Fruit fly (Drosophila melanogaster) whole organism, wandering third instar larva: ENCODE measurements around the gene CG33287.

Experiments used
- Abd-B ChIP-seq: fragments of >200 bp; optimal IDR thresholded peaks from 2 replicates; lab custom pipeline; 2017; ENCODE audit warnings: missing biosample characterization, missing genetic modification characterization
- CG32264 ChIP-seq: fragments of 200-800 bp; sonication (Bioruptor generic); optimal IDR thresholded peaks from 2 replicates; lab custom pipeline; 2016; ENCODE audit warnings: missing biosample characterization, missing genetic modification characterization
- CG9705 ChIP-seq: fragments of 200-800 bp; sonication (Bioruptor generic); optimal IDR thresholded peaks from 2 replicates; lab custom pipeline; 2018; ENCODE audit warnings: missing biosample characterization, mild to moderate bottlenecking, missing genetic modification characterization
- CrebA ChIP-seq: fragments of 200-800 bp; sonication (Bioruptor generic); optimal IDR thresholded peaks from 2 replicates; lab custom pipeline; 2016; ENCODE audit warnings: missing biosample characterization, mild to moderate bottlenecking, missing genetic modification characterization, borderline replicate concordance
- Dfd ChIP-seq: fragments of >200 bp; optimal IDR thresholded peaks from 2 replicates; lab custom pipeline; 2017; ENCODE audit warnings: missing biosample characterization, missing genetic modification characterization
- Dif ChIP-seq: fragments of 200-275, 200-300 bp; sonication (Bioruptor generic); optimal IDR thresholded peaks from 2 replicates; lab custom pipeline; 2018; ENCODE audit warnings: missing biosample characterization, missing genetic modification characterization; ENCODE audit not compliant: partially characterized antibody
- GATAd ChIP-seq: sonication (Bioruptor generic); optimal IDR thresholded peaks from 2 replicates; lab custom pipeline; 2016; ENCODE audit warnings: missing biosample characterization, missing genetic modification characterization
- HLH106 ChIP-seq: fragments of 200-800 bp; optimal IDR thresholded peaks from 3 replicates; lab custom pipeline; 2019; ENCODE audit warnings: missing biosample characterization, mild to moderate bottlenecking, missing genetic modification characterization, moderate library complexity
- Hnf4 ChIP-seq: fragments of 200-800 bp; sonication (Bioruptor generic); optimal IDR thresholded peaks from 2 replicates; lab custom pipeline; 2016; ENCODE audit warnings: missing biosample characterization, mild to moderate bottlenecking, missing genetic modification characterization
- Hr78 ChIP-seq: fragments of >200 bp; optimal IDR thresholded peaks from 2 replicates; lab custom pipeline; 2017; ENCODE audit warnings: missing biosample characterization, missing genetic modification characterization
- Hr83 ChIP-seq: fragments of 200-300 bp; sonication (Bioruptor generic); optimal IDR thresholded peaks from 2 replicates; lab custom pipeline; 2016; ENCODE audit warnings: missing biosample characterization, mild to moderate bottlenecking, missing genetic modification characterization, moderate library complexity; ENCODE audit not compliant: poor library complexity, severe bottlenecking
- Jra ChIP-seq: sonication (Bioruptor generic); optimal IDR thresholded peaks from 2 replicates; lab custom pipeline; 2016; ENCODE audit warnings: missing biosample characterization, missing genetic modification characterization
- Mio ChIP-seq: sonication (Bioruptor generic); optimal IDR thresholded peaks from 2 replicates; lab custom pipeline; 2016; ENCODE audit warnings: missing biosample characterization, missing genetic modification characterization
- Myc ChIP-seq: fragments of >200 bp; optimal IDR thresholded peaks from 2 replicates; lab custom pipeline; 2017
- N ChIP-seq: fragments of >200 bp; optimal IDR thresholded peaks from 2 replicates; lab custom pipeline; 2018; ENCODE audit warnings: missing biosample characterization, missing external identifiers, missing genetic modification characterization
- OdsH ChIP-seq: fragments of 200-800 bp; sonication (Bioruptor generic); optimal IDR thresholded peaks from 2 replicates; lab custom pipeline; 2016; ENCODE audit warnings: missing biosample characterization, mild to moderate bottlenecking, missing genetic modification characterization
- Rel ChIP-seq, 2 experiments: fragments of 200-800 bp; sonication (Bioruptor generic) in 1 of 2; optimal IDR thresholded peaks; 2 replicates in 1 of 2; 3 replicates in 1 of 2; lab custom pipeline; 2016 to 2019; ENCODE audit warnings: mild to moderate bottlenecking in 2 of 2, missing biosample characterization in 2 of 2, missing genetic modification characterization in 2 of 2, moderate library complexity in 1 of 2
- Sp1 ChIP-seq: fragments of 200-800 bp; sonication (Bioruptor generic); optimal IDR thresholded peaks from 3 replicates; lab custom pipeline; 2019; ENCODE audit warnings: missing biosample characterization, mild to moderate bottlenecking, missing genetic modification characterization, moderate library complexity
- Vsx2 ChIP-seq: fragments of 200-300, 225-300 bp; sonication (Bioruptor generic); optimal IDR thresholded peaks from 2 replicates; lab custom pipeline; 2018; ENCODE audit warnings: missing biosample characterization, missing genetic modification characterization; ENCODE audit not compliant: partially characterized antibody
- br ChIP-seq: fragments of 200-800 bp; sonication (Bioruptor generic); optimal IDR thresholded peaks from 2 replicates; lab custom pipeline; 2016; ENCODE audit warnings: missing biosample characterization, missing genetic modification characterization
- brk ChIP-seq: fragments of 200-800 bp; sonication (Bioruptor generic); optimal IDR thresholded peaks from 2 replicates; lab custom pipeline; 2016; ENCODE audit warnings: missing biosample characterization, mild to moderate bottlenecking, missing genetic modification characterization
- dl ChIP-seq, 2 experiments: fragments of 175-275, 200-275 bp in 1 of 2; fragments of 200-275 bp in 1 of 2; sonication (Bioruptor generic); optimal IDR thresholded peaks; lab custom pipeline; 2018; ENCODE audit warnings: mild to moderate bottlenecking in 2 of 2, missing biosample characterization in 2 of 2, missing genetic modification characterization in 2 of 2, moderate library complexity in 2 of 2; ENCODE audit not compliant: partially characterized antibody in 2 of 2, insufficient read depth in 1 of 2
- dmrt93B ChIP-seq: fragments of 200-800 bp; sonication (Bioruptor generic); optimal IDR thresholded peaks from 2 replicates; lab custom pipeline; 2018; ENCODE audit warnings: missing biosample characterization, mild to moderate bottlenecking, missing genetic modification characterization
- dsf ChIP-seq: sonication (Bioruptor generic); optimal IDR thresholded peaks from 2 replicates; lab custom pipeline; 2016; ENCODE audit warnings: missing biosample characterization, missing genetic modification characterization, borderline replicate concordance
- ey ChIP-seq: fragments of 200-800 bp; sonication (Bioruptor generic); optimal IDR thresholded peaks from 2 replicates; lab custom pipeline; 2016; ENCODE audit warnings: missing biosample characterization, missing genetic modification characterization
- foxo ChIP-seq, 2 experiments: fragments of 200-800 bp; sonication (Bioruptor generic); optimal IDR thresholded peaks; 2 replicates in 1 of 2; 3 replicates in 1 of 2; lab custom pipeline; 2016 to 2017; ENCODE audit warnings: missing biosample characterization in 2 of 2, missing genetic modification characterization in 2 of 2
- fru ChIP-seq: fragments of 200-800 bp; sonication (Bioruptor generic); optimal IDR thresholded peaks from 3 replicates; lab custom pipeline; 2016; ENCODE audit warnings: missing biosample characterization, mild to moderate bottlenecking, missing genetic modification characterization
- h ChIP-seq: fragments of 200-800 bp; sonication (Bioruptor generic); optimal IDR thresholded peaks from 3 replicates; lab custom pipeline; 2016; ENCODE audit warnings: missing biosample characterization, mild to moderate bottlenecking, missing genetic modification characterization
- jim ChIP-seq: fragments of 175-275, 200-325 bp; sonication (Bioruptor generic); optimal IDR thresholded peaks from 2 replicates; lab custom pipeline; 2016; ENCODE audit warnings: missing biosample characterization, mild to moderate bottlenecking, missing genetic modification characterization
- lola ChIP-seq: fragments of >200 bp; optimal IDR thresholded peaks from 2 replicates; lab custom pipeline; 2017; ENCODE audit warnings: missing biosample characterization, missing genetic modification characterization
- pan ChIP-seq: fragments of >200 bp; optimal IDR thresholded peaks from 2 replicates; lab custom pipeline; 2017
- psq ChIP-seq: fragments of 200-800 bp; sonication (Bioruptor generic); optimal IDR thresholded peaks from 3 replicates; lab custom pipeline; 2017; ENCODE audit warnings: missing biosample characterization, mild to moderate bottlenecking, missing genetic modification characterization, moderate library complexity
- rgr ChIP-seq: fragments of 200-800 bp; sonication (Bioruptor generic); optimal IDR thresholded peaks from 3 replicates; lab custom pipeline; 2016; ENCODE audit warnings: missing biosample characterization, mild to moderate bottlenecking, missing genetic modification characterization
- sage ChIP-seq: fragments of 200-800 bp; sonication (Bioruptor generic); optimal IDR thresholded peaks from 2 replicates; lab custom pipeline; 2016; ENCODE audit warnings: missing biosample characterization, mild to moderate bottlenecking, missing genetic modification characterization
- sv ChIP-seq: fragments of 200-800 bp; sonication (Bioruptor generic); optimal IDR thresholded peaks from 3 replicates; lab custom pipeline; 2016; ENCODE audit warnings: missing biosample characterization, missing genetic modification characterization
- tai ChIP-seq: sonication (Bioruptor generic); optimal IDR thresholded peaks from 2 replicates; lab custom pipeline; 2016; ENCODE audit warnings: missing biosample characterization, missing genetic modification characterization
- usp ChIP-seq: fragments of >200 bp; optimal IDR thresholded peaks from 2 replicates; lab custom pipeline; 2017; ENCODE audit warnings: missing biosample characterization, missing genetic modification characterization
- woc ChIP-seq: sonication (Bioruptor generic); optimal IDR thresholded peaks from 2 replicates; lab custom pipeline; 2016; ENCODE audit warnings: missing biosample characterization, mild to moderate bottlenecking, missing genetic modification characterization

Gene CG33287

DNA sequence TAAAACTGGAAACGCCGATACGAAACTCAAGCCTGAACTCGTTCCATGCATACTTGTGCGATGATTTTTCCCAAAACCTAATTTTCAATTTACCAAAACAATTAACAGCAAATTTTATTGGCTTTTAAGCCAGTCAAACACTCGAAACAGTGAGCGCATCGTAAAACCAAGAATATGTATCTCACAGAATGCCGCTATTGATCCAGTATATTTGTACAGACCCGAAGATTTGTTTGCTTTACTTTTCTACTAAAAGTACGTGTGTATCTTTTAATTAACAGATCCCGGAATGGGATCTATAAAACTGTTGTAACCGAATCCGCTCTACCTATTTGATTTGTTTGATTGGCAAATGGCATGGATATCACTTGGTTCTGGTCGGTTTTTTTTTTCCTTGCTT lies 16.3 kb downstream of the CG33287 start:
- TF ChIP-seq HLH106 (no peak), rgr (GFP tag; lab: Kevin White, UChicago) (no peak), Dif (no peak), fru (no peak), GATAd (GFP tag; lab: Kevin White, UChicago) (no peak), ey (GFP tag; lab: Kevin White, UChicago) (no peak), N (GFP tag; lab: Kevin White, UChicago) (no peak), h (GFP tag; lab: Kevin White, UChicago) (no peak), dmrt93B (no peak), Abd-B (GFP tag; lab: Kevin White, UChicago) (no peak), CrebA (GFP tag; lab: Kevin White, UChicago) (no peak), Hr83 (GFP tag; lab: Kevin White, UChicago) (no peak), dl (GFP tag; optimal IDR thresholded peaks at IDR 0.05; lab: Kevin White, UChicago; ENCODE audit: insufficient read depth in 1 of 2, partially characterized antibody in 2 of 2) (no peak), Rel (GFP tag; optimal IDR thresholded peaks at IDR 0.05; lab: Kevin White, UChicago) (no peak), Rel (tag; optimal IDR thresholded peaks at IDR 0.05; lab: Kevin White, UChicago) (no peak), Sp1 (GFP tag; lab: Kevin White, UChicago) (no peak), Myc (lab: Kevin White, UChicago) (no peak), tai (GFP tag; lab: Kevin White, UChicago) (no peak), sv (GFP tag; lab: Kevin White, UChicago) (no peak), CG9705 (GFP tag; lab: Kevin White, UChicago) (no peak), usp (GFP tag; lab: Kevin White, UChicago) (no peak)

DNA sequence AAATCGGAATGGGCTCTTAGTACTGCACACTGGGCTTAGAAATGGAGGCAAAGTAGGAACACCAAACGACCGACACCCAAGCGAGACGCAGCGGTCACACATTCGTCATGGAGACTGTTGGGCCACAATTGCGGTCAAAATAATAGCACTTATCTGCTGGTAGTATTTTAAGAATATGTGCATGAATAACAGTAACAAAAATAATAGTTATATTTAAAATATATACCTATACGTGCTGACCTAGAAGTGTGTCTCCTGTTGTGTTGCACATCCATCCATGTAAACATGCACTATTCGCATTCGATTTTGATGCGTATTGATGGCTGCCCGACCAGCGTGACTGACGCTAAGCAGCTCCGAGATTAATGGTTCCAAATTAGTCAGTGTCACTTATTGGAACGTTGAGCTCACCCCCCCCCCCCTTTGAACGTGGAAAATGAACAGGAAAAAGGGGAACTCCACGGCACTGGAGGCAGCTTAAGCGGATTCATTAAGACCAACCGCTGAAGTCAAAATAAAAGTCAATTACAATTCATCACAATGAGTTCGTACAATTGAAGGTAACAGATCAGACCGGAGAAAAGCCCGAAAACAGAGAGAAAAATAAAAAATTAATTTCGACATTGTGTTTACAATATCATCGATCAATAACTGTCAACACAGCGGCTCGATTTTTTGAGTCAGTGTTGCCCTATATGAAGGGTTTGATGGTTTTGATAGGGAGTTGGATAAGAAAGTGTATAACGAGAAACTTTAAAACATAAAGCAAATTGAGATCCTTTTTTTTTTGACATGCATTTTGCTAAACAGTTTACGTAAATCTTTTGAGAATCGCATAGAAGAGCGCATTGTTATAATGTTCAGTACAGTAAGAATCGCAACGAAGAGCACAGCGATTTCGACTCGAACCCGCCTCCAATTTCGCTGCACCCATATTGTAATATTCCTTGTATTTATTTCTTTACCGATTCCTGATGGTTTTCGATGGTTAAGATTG lies 17.5 kb downstream of the CG33287 start:
- no peak for TF ChIP-seq Hr83 (GFP tag; lab: Kevin White, UChicago)
- TF ChIP-seq woc: peak; percentile 32
- peak; percentile 25 for TF ChIP-seq rgr (GFP tag; lab: Kevin White, UChicago)
- no peak for TF ChIP-seq lola (GFP tag; lab: Kevin White, UChicago)
- TF ChIP-seq br (GFP tag; lab: Kevin White, UChicago): peak; percentile 28
- TF ChIP-seq Rel (GFP tag; optimal IDR thresholded peaks at IDR 0.05; lab: Kevin White, UChicago): no peak
- peak; percentile 62 for TF ChIP-seq Rel (tag; optimal IDR thresholded peaks at IDR 0.05; lab: Kevin White, UChicago)
- no peak for TF ChIP-seq Hr78 (GFP tag; lab: Kevin White, UChicago)
- TF ChIP-seq h (GFP tag; lab: Kevin White, UChicago): peak; percentile 23
- TF ChIP-seq fru: peak; percentile 36
- no peak for TF ChIP-seq dmrt93B
- TF ChIP-seq foxo (GFP tag; optimal IDR thresholded peaks at IDR 0.05; lab: Kevin White, UChicago): peak in 1 of 2 experiments; percentile 35
- TF ChIP-seq Vsx2 (GFP tag; lab: Kevin White, UChicago): no peak
- TF ChIP-seq GATAd (GFP tag; lab: Kevin White, UChicago): no peak
- peak; percentile 32 for TF ChIP-seq psq (GFP tag; lab: Kevin White, UChicago)
- no peak for TF ChIP-seq tai (GFP tag; lab: Kevin White, UChicago)
- TF ChIP-seq ey (GFP tag; lab: Kevin White, UChicago): peak; percentile 13

dm6 chr3L:20952121-20952487 lies 18.4 kb downstream of the CG33287 start:
- no peak for TF ChIP-seq usp (GFP tag; lab: Kevin White, UChicago)
- TF ChIP-seq Hr78 (GFP tag; lab: Kevin White, UChicago): no peak
- TF ChIP-seq Vsx2 (GFP tag; lab: Kevin White, UChicago): no peak
- no peak for TF ChIP-seq dl (GFP tag; optimal IDR thresholded peaks at IDR 0.05; lab: Kevin White, UChicago; ENCODE audit: insufficient read depth in 1 of 2, partially characterized antibody in 2 of 2)
- no peak for TF ChIP-seq dsf (GFP tag; lab: Kevin White, UChicago)
- peak; percentile 63 for TF ChIP-seq HLH106
- TF ChIP-seq ey (GFP tag; lab: Kevin White, UChicago): no peak
- no peak for TF ChIP-seq GATAd (GFP tag; lab: Kevin White, UChicago)
- no peak for TF ChIP-seq pan
- no peak for TF ChIP-seq CrebA (GFP tag; lab: Kevin White, UChicago)
- TF ChIP-seq Hnf4 (GFP tag; lab: Kevin White, UChicago): peak; percentile 6
- TF ChIP-seq lola (GFP tag; lab: Kevin White, UChicago): no peak
- TF ChIP-seq tai (GFP tag; lab: Kevin White, UChicago): no peak
- TF ChIP-seq brk (GFP tag; lab: Kevin White, UChicago): peak; percentile 21
- TF ChIP-seq jim: no peak
- no peak for TF ChIP-seq woc
- no peak for TF ChIP-seq Dfd (GFP tag; lab: Kevin White, UChicago)
- TF ChIP-seq h (GFP tag; lab: Kevin White, UChicago): peak; percentile 65
- TF ChIP-seq N (GFP tag; lab: Kevin White, UChicago): no peak
- TF ChIP-seq psq (GFP tag; lab: Kevin White, UChicago): peak; percentile 14
- TF ChIP-seq OdsH: peak; percentile 52
- TF ChIP-seq dmrt93B: no peak
- TF ChIP-seq Dif: no peak
- no peak for TF ChIP-seq Abd-B (GFP tag; lab: Kevin White, UChicago)
- no peak for TF ChIP-seq sv (GFP tag; lab: Kevin White, UChicago)
- TF ChIP-seq sage (GFP tag; lab: Kevin White, UChicago): no peak
- no peak for TF ChIP-seq Myc (lab: Kevin White, UChicago)
- no peak for TF ChIP-seq CG32264 (GFP tag; lab: Kevin White, UChicago)
- no peak for TF ChIP-seq Rel (GFP tag; optimal IDR thresholded peaks at IDR 0.05; lab: Kevin White, UChicago)
- TF ChIP-seq Rel (tag; optimal IDR thresholded peaks at IDR 0.05; lab: Kevin White, UChicago): no peak
- TF ChIP-seq fru: peak; percentile 5
- TF ChIP-seq br (GFP tag; lab: Kevin White, UChicago): peak; percentile 19
- no peak for TF ChIP-seq Jra
- no peak for TF ChIP-seq Mio
